Worm (Caenorhabditis elegans): ENCODE results near the gene mans-2.

DNA sequence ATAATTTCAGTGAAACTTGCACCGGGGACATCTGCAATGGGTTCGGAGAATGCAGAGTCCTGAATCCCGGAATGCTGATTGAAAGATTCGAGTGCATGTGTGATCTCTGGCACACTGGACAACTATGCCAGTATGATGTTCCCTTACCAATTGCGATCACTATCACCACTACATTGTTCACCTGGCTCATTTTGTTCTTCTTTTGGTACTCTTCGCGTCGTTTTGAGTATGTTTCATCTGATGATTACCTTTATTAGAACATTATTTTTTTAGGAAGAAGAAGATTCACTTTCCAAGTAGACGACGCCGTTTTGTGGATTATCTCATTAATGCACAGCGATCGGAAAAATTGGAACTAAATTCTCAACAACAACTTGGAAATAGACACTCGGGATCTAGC is 41.5 kb downstream of the mans-2 start:
- TF ChIP-seq unc-55 (GFP tag; optimal IDR thresholded peaks at IDR 0.05) = no peak
- no peak for TF ChIP-seq npax-4 (tag; optimal IDR thresholded peaks at IDR 0.05)
- TF ChIP-seq ama-1 (optimal IDR thresholded peaks at IDR 0.05) = no peak
- no peak for TF ChIP-seq tbx-2 (tag; optimal IDR thresholded peaks at IDR 0.05)
- no peak for TF ChIP-seq nhr-11 (tag; optimal IDR thresholded peaks at IDR 0.05)

Data from whole organism, late embryonic.